Worm (Caenorhabditis elegans) whole organism, mixed stage, embryonic: Measurements from ENCODE around the gene R12H7.4.

Experiments used
- ces-1 ChIP-seq: fragments of 150-350 bp; optimal IDR thresholded peaks from 2 replicates; lab custom pipeline; 2014; ENCODE audit warnings: missing biosample characterization, missing genetic modification reagents, missing genetic modification characterization
- elt-1 ChIP-seq: sonication (generic microtip); optimal IDR thresholded peaks from 2 replicates; lab custom pipeline; 2017; ENCODE audit warnings: missing genetic modification characterization, mild to moderate bottlenecking, missing compliant biosample characterization, antibody characterized with exemption, moderate library complexity, borderline replicate concordance; ENCODE audit not compliant: insufficient read depth
- lin-13 ChIP-seq: fragments of 150-350 bp; optimal IDR thresholded peaks from 2 replicates; lab custom pipeline; 2014; ENCODE audit warnings: missing biosample characterization, missing genetic modification characterization
- lsy-2 ChIP-seq: fragments of 150-350 bp; optimal IDR thresholded peaks from 2 replicates; lab custom pipeline; 2014; ENCODE audit warnings: missing biosample characterization, missing genetic modification characterization
- mep-1 ChIP-seq: fragments of 150-350 bp; optimal IDR thresholded peaks from 2 replicates; lab custom pipeline; 2017; ENCODE audit warnings: missing biosample characterization, missing genetic modification reagents, missing genetic modification characterization, inconsistent platforms
- mls-2 ChIP-seq: sonication (generic microtip); optimal IDR thresholded peaks from 2 replicates; lab custom pipeline; 2016; ENCODE audit warnings: mild to moderate bottlenecking, missing genetic modification characterization, moderate library complexity, missing compliant biosample characterization
- nhr-12 ChIP-seq: fragments of 150-350 bp; optimal IDR thresholded peaks from 2 replicates; lab custom pipeline; 2014; ENCODE audit warnings: missing biosample characterization, missing genetic modification characterization
- nhr-237 ChIP-seq: fragments of 150-350 bp; optimal IDR thresholded peaks from 2 replicates; lab custom pipeline; 2014; ENCODE audit warnings: missing biosample characterization, missing genetic modification characterization
- nhr-28 ChIP-seq: fragments of 150-350 bp; optimal IDR thresholded peaks from 2 replicates; lab custom pipeline; 2014; ENCODE audit warnings: missing biosample characterization, missing genetic modification characterization
- nhr-76 ChIP-seq: sonication (generic microtip); optimal IDR thresholded peaks from 2 replicates; lab custom pipeline; 2017; ENCODE audit warnings: missing biosample characterization, missing genetic modification characterization
- pha-4 ChIP-seq: fragments of 150-350 bp; optimal IDR thresholded peaks from 2 replicates; lab custom pipeline; 2018; ENCODE audit warnings: missing biosample characterization, missing genetic modification reagents, missing genetic modification characterization
- snpc-4 ChIP-seq: fragments of 150-350 bp; optimal IDR thresholded peaks from 2 replicates; lab custom pipeline; 2014; ENCODE audit warnings: missing biosample characterization, missing genetic modification characterization
- unc-62 ChIP-seq: fragments of 150-350 bp; optimal IDR thresholded peaks from 2 replicates; lab custom pipeline; 2014; ENCODE audit warnings: missing biosample characterization, missing genetic modification reagents, missing genetic modification characterization
- ztf-11 ChIP-seq: fragments of 150-350 bp; optimal IDR thresholded peaks from 2 replicates; lab custom pipeline; 2014; ENCODE audit warnings: missing biosample characterization, missing genetic modification characterization

DNA sequence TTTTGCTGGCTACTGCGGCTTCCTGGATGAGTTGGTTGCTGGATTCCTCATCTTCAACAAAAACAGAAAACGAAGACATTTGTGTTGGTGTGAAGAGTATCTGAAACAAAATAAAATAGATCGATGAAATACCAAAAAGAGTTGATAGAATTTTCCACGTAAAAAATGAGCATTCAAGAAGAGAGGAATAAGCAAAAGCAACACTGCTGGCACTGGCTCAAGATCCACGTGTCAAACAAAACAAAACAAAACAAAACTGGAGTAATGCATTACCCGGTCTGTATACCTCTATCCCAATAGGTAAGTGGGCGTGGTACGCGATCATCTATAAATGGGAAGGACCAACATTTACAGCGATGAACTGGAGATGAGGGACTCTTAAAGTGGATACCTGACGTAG, 18.0 kb downstream of the R12H7.4 start, which contains the start of gene K08H2.2:
- TF ChIP-seq lin-13 (tag; lab: Kevin White, UChicago) (no peak), snpc-4 (tag; lab: Kevin White, UChicago) (no peak), unc-62 (GFP tag; lab: Kevin White, UChicago) (no peak), mls-2 (tag; lab: Kevin White, UChicago) (no peak), pha-4 (tag; lab: Kevin White, UChicago) (no peak), lsy-2 (tag; lab: Kevin White, UChicago) (no peak), nhr-76 (no peak), nhr-237 (no peak), mep-1 (no peak), ztf-11 (tag; lab: Kevin White, UChicago) (no peak), nhr-12 (tag; lab: Kevin White, UChicago) (no peak), ces-1 (GFP tag; lab: Kevin White, UChicago) (no peak), elt-1 (tag; lab: Kevin White, UChicago) (no peak), nhr-28 (tag; lab: Kevin White, UChicago) (no peak)
